Fruit fly (Drosophila melanogaster) whole organism, prepupa: Measurements from ENCODE around the gene CG13625.

Experiments used
- Blimp-1 ChIP-seq: fragments of 200-800 bp; sonication (Bioruptor generic); optimal IDR thresholded peaks from 3 replicates; lab custom pipeline; 2017; ENCODE audit warnings: missing biosample characterization, missing genetic modification characterization, mild to moderate bottlenecking, moderate library complexity, missing genetic modification reagents
- CG10669 ChIP-seq: fragments of 200-800 bp; sonication (Bioruptor generic); optimal IDR thresholded peaks from 3 replicates; lab custom pipeline; 2018; ENCODE audit warnings: missing biosample characterization, mild to moderate bottlenecking, missing genetic modification characterization, moderate library complexity
- CG11294 ChIP-seq: fragments of 200-800 bp; sonication (Bioruptor generic); IDR thresholded peaks from 2 replicates; pipeline ENCODE4 v1.3.6; 2022; ENCODE audit warnings: missing biosample characterization, missing genetic modification characterization
- CG11902 ChIP-seq: fragments of 200-800 bp; sonication (Bioruptor generic); optimal IDR thresholded peaks from 3 replicates; lab custom pipeline; 2016; ENCODE audit warnings: missing biosample characterization, missing genetic modification characterization
- CG15336 ChIP-seq: fragments of 200-800 bp; sonication (Bioruptor generic); IDR thresholded peaks from 2 replicates; pipeline ENCODE4 v1.3.6; 2022; ENCODE audit warnings: missing biosample characterization, missing genetic modification characterization
- CG1621 ChIP-seq: fragments of 200-800 bp; sonication (Bioruptor generic); optimal IDR thresholded peaks from 3 replicates; lab custom pipeline; 2018; ENCODE audit warnings: missing biosample characterization, mild to moderate bottlenecking, missing genetic modification characterization
- CG3032 ChIP-seq: fragments of 200-800 bp; optimal IDR thresholded peaks from 2 replicates; lab custom pipeline; 2019; ENCODE audit warnings: missing biosample characterization, mild to moderate bottlenecking, missing genetic modification characterization, moderate library complexity
- CG31627 ChIP-seq: fragments of 200-800 bp; sonication (Bioruptor generic); optimal IDR thresholded peaks from 3 replicates; lab custom pipeline; 2016; ENCODE audit warnings: missing biosample characterization, missing genetic modification characterization
- CG34406 ChIP-seq: fragments of 200-800 bp; sonication (Bioruptor generic); optimal IDR thresholded peaks from 3 replicates; lab custom pipeline; 2016; ENCODE audit warnings: missing biosample characterization, missing genetic modification characterization
- CG3919 ChIP-seq: fragments of 200-800 bp; sonication (Bioruptor generic); optimal IDR thresholded peaks from 3 replicates; lab custom pipeline; 2016; ENCODE audit warnings: missing biosample characterization, missing genetic modification characterization
- CG6276 ChIP-seq: fragments of 200-800 bp; sonication (Bioruptor generic); optimal IDR thresholded peaks from 2 replicates; lab custom pipeline; 2017; ENCODE audit warnings: missing biosample characterization, mild to moderate bottlenecking, missing genetic modification characterization
- CG6808 ChIP-seq: fragments of 200-800 bp; sonication (Bioruptor generic); optimal IDR thresholded peaks from 3 replicates; lab custom pipeline; 2017; ENCODE audit warnings: missing biosample characterization, missing genetic modification characterization, mild to moderate bottlenecking, moderate library complexity, missing genetic modification reagents
- CG6854 ChIP-seq: fragments of 200-800 bp; sonication (Bioruptor generic); optimal IDR thresholded peaks from 2 replicates; lab custom pipeline; 2017; ENCODE audit warnings: missing biosample characterization, mild to moderate bottlenecking, missing genetic modification characterization
- CG7368 ChIP-seq: fragments of 200-800 bp; sonication (Bioruptor generic); optimal IDR thresholded peaks from 3 replicates; lab custom pipeline; 2016; ENCODE audit warnings: missing biosample characterization, missing genetic modification characterization
- CG8319 ChIP-seq: fragments of 200-800 bp; sonication (Bioruptor generic); optimal IDR thresholded peaks from 3 replicates; lab custom pipeline; 2016; ENCODE audit warnings: missing biosample characterization, missing genetic modification characterization
- CG9139 ChIP-seq: fragments of 200-800 bp; sonication (Bioruptor generic); optimal IDR thresholded peaks from 3 replicates; lab custom pipeline; 2017; ENCODE audit warnings: missing biosample characterization, mild to moderate bottlenecking, missing genetic modification characterization
- Eip75B ChIP-seq: fragments of 200-800 bp; sonication (Bioruptor generic); optimal IDR thresholded peaks from 3 replicates; lab custom pipeline; 2016; ENCODE audit warnings: missing biosample characterization, missing genetic modification characterization
- Ets21C ChIP-seq: fragments of 200-800 bp; sonication (Bioruptor generic); optimal IDR thresholded peaks from 3 replicates; lab custom pipeline; 2016; ENCODE audit warnings: missing biosample characterization, missing genetic modification characterization
- Ets96B ChIP-seq: fragments of 200-800 bp; optimal IDR thresholded peaks from 2 replicates; lab custom pipeline; 2019; ENCODE audit warnings: missing biosample characterization, mild to moderate bottlenecking, missing genetic modification characterization, moderate library complexity
- Hr39 ChIP-seq: fragments of 200-800 bp; sonication (Bioruptor generic); optimal IDR thresholded peaks from 2 replicates; lab custom pipeline; 2016; ENCODE audit warnings: missing biosample characterization, missing genetic modification characterization
- Hr4 ChIP-seq: fragments of 200-800 bp; sonication (Bioruptor generic); optimal IDR thresholded peaks from 3 replicates; lab custom pipeline; 2016; ENCODE audit warnings: missing biosample characterization, missing genetic modification characterization
- Met ChIP-seq: fragments of 200-800 bp; sonication (Bioruptor generic); optimal IDR thresholded peaks from 3 replicates; lab custom pipeline; 2016; ENCODE audit warnings: missing biosample characterization, missing genetic modification characterization
- OdsH ChIP-seq: fragments of 200-800 bp; sonication (Bioruptor generic); optimal IDR thresholded peaks from 3 replicates; lab custom pipeline; 2016; ENCODE audit warnings: missing biosample characterization, missing genetic modification characterization
- Smox ChIP-seq: fragments of 200-800 bp; sonication (Bioruptor generic); optimal IDR thresholded peaks from 3 replicates; lab custom pipeline; 2016; ENCODE audit warnings: missing biosample characterization, missing genetic modification characterization
- Sox102F ChIP-seq: fragments of 200-800 bp; sonication (Bioruptor generic); optimal IDR thresholded peaks from 2 replicates; lab custom pipeline; 2016; ENCODE audit warnings: missing biosample characterization, mild to moderate bottlenecking, missing genetic modification characterization
- Sox14 ChIP-seq: fragments of 200-800 bp; sonication (Bioruptor generic); optimal IDR thresholded peaks from 3 replicates; lab custom pipeline; 2016; ENCODE audit warnings: missing biosample characterization, missing genetic modification characterization
- achi ChIP-seq: fragments of 200-800 bp; sonication (Bioruptor generic); optimal IDR thresholded peaks from 3 replicates; lab custom pipeline; 2016; ENCODE audit warnings: missing biosample characterization, missing genetic modification characterization
- cyc ChIP-seq: fragments of 200-800 bp; sonication (Bioruptor generic); optimal IDR thresholded peaks from 3 replicates; lab custom pipeline; 2016; ENCODE audit warnings: missing biosample characterization, missing genetic modification characterization
- eg ChIP-seq: fragments of 200-800 bp; sonication (Bioruptor generic); IDR thresholded peaks from 3 replicates; pipeline ENCODE4 v1.3.6; 2022; ENCODE audit warnings: missing biosample characterization, missing genetic modification characterization
- esn ChIP-seq: fragments of 200-800 bp; sonication (Bioruptor generic); optimal IDR thresholded peaks from 2 replicates; lab custom pipeline; 2016; ENCODE audit warnings: missing biosample characterization, mild to moderate bottlenecking, missing genetic modification characterization, moderate library complexity
- fd59A ChIP-seq: fragments of 200-800 bp; sonication (Bioruptor generic); optimal IDR thresholded peaks from 2 replicates; lab custom pipeline; 2017; ENCODE audit warnings: missing biosample characterization, mild to moderate bottlenecking, missing genetic modification characterization, missing genetic modification reagents
- fd85E ChIP-seq: fragments of 200-800 bp; sonication (Bioruptor generic); optimal IDR thresholded peaks from 3 replicates; lab custom pipeline; 2016; ENCODE audit warnings: missing biosample characterization, missing genetic modification characterization
- fkh ChIP-seq: fragments of 200-800 bp; sonication (Bioruptor generic); optimal IDR thresholded peaks from 3 replicates; lab custom pipeline; 2017; ENCODE audit warnings: missing biosample characterization, mild to moderate bottlenecking, missing genetic modification characterization, moderate library complexity
- pdm3 ChIP-seq: fragments of 200-800 bp; sonication (Bioruptor generic); optimal IDR thresholded peaks from 3 replicates; lab custom pipeline; 2016; ENCODE audit warnings: missing biosample characterization, missing genetic modification characterization
- spab ChIP-seq: fragments of 200-800 bp; sonication (Bioruptor generic); optimal IDR thresholded peaks from 2 replicates; lab custom pipeline; 2017; ENCODE audit warnings: missing biosample characterization, mild to moderate bottlenecking, missing genetic modification characterization, missing genetic modification reagents
- ss ChIP-seq, 2 experiments: fragments of 200-800 bp; sonication (Bioruptor generic); optimal IDR thresholded peaks; 2 replicates in 1 of 2; 3 replicates in 1 of 2; lab custom pipeline; 2017 to 2018; ENCODE audit warnings: mild to moderate bottlenecking in 2 of 2, missing biosample characterization in 2 of 2, missing genetic modification characterization in 2 of 2, moderate library complexity in 1 of 2
- svp ChIP-seq: fragments of 200-800 bp; sonication (Bioruptor generic); peaks from one replicate; lab custom pipeline; 2016; ENCODE audit warnings: missing biosample characterization, missing genetic modification characterization
- topi ChIP-seq: fragments of 200-800 bp; sonication (Bioruptor generic); optimal IDR thresholded peaks from 3 replicates; lab custom pipeline; 2016; ENCODE audit warnings: missing biosample characterization, missing genetic modification characterization
- vri ChIP-seq: fragments of 200-800 bp; sonication (Bioruptor generic); optimal IDR thresholded peaks from 3 replicates; lab custom pipeline; 2016; ENCODE audit warnings: missing biosample characterization, mild to moderate bottlenecking, missing genetic modification characterization

CG13625 gene

DNA sequence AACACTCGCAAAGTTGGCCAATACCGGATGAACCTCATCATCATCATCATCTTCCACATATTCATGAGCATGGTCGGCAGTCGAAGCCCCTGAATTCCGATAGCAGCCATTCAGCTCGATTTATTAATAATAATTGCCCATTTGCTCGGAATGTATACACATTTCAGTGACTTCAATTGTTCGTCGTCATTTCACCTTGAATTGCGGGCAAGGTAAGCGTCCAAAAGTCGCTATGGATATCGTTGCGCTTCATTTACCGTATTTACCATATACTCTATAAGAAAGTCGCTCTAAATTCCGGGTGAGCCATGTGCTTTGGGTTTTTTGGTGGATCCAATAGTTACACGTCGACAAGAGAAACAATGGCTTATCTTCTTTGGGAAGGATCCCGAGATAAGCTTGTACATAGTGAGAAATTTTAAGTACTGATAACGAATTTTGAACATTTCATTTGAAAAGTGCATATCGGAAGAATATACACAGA is 41.1 kb upstream of the CG13625 start (continued):
- TF ChIP-seq CG11902 (no peak), CG1621 (tag; lab: Kevin White, UChicago) (no peak), achi (GFP tag; lab: Kevin White, UChicago) (peak; percentile 20), Ets21C (GFP tag; lab: Kevin White, UChicago) (no peak), CG15336 (GFP tag; lab: Robert Waterston, UW) (peak; percentile 58), CG3919 (peak; percentile 2), Hr4 (GFP tag; lab: Kevin White, UChicago) (no peak), CG6276 (GFP tag; lab: Kevin White, UChicago) (peak; percentile 23), fkh (GFP tag; lab: Kevin White, UChicago) (no peak), CG8319 (peak; percentile 3), CG6808 (GFP tag; lab: Kevin White, UChicago) (no peak), CG10669 (no peak), CG7368 (GFP tag; lab: Kevin White, UChicago) (peak; percentile 41), esn (GFP tag; lab: Kevin White, UChicago) (peak; percentile 55), CG11294 (GFP tag; lab: Robert Waterston, UW) (no peak), cyc (GFP tag; lab: Kevin White, UChicago) (peak; percentile 0), CG6854 (GFP tag; lab: Kevin White, UChicago) (no peak), pdm3 (no peak), Hr39 (GFP tag; lab: Kevin White, UChicago) (peak; percentile 30), svp (GFP tag; lab: Kevin White, UChicago) (peak; percentile 73), fd85E (GFP tag; lab: Kevin White, UChicago) (no peak), Eip75B (peak; percentile 25), Ets96B (no peak), eg (GFP tag; lab: Robert Waterston, UW) (no peak), Sox102F (GFP tag; lab: Kevin White, UChicago) (peak; percentile 36), CG34406 (GFP tag; lab: Kevin White, UChicago) (peak; percentile 21)

DNA sequence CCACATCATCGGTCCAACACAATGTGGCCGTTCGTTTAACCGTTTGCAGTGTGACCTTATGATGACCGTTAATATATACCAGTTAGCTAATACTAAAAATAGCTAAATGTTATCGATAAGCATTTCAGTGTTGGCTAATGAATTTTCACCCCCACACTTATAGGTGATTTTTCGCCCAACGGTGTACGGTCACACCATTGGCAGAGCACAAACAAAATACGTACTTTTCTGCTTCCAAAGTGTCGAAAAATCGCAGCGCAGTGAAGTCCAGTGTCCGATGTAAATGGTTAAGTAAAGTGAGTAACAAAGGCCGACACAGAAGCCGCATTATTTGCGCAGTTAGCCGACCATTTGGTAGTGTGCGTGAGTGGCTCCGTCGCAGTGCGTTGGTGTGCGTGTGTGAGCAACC is 40.6 kb upstream of the CG13625 start, which contains the start of the genes Syx18 and atl:
Gene Syx18 (minus strand): TSS at position 46 of the 409 bp plus-strand sequence.
Gene atl (plus strand): TSS at position 155 of the 409 bp plus-strand sequence.
- TF ChIP-seq CG1621 (tag; lab: Kevin White, UChicago) (peak; percentile 20), CG9139 (no peak), esn (GFP tag; lab: Kevin White, UChicago) (no peak), topi (GFP tag; lab: Kevin White, UChicago) (no peak), Blimp-1 (GFP tag; lab: Kevin White, UChicago) (no peak), Met (GFP tag; lab: Kevin White, UChicago) (no peak), fd85E (GFP tag; lab: Kevin White, UChicago) (no peak), CG11902 (no peak), Sox14 (GFP tag; lab: Kevin White, UChicago) (peak; percentile 27), CG6808 (GFP tag; lab: Kevin White, UChicago) (no peak), spab (GFP tag; lab: Kevin White, UChicago) (no peak), Sox102F (GFP tag; lab: Kevin White, UChicago) (no peak), Ets21C (GFP tag; lab: Kevin White, UChicago) (no peak), OdsH (GFP tag; lab: Kevin White, UChicago) (no peak), fd59A (GFP tag; lab: Kevin White, UChicago) (no peak), ss (GFP tag; optimal IDR thresholded peaks at IDR 0.05; lab: Kevin White, UChicago) (peak in 1 of 2 experiments; percentile 37), vri (GFP tag; lab: Kevin White, UChicago) (peak; percentile 30), pdm3 (no peak), Hr4 (GFP tag; lab: Kevin White, UChicago) (no peak), CG31627 (GFP tag; lab: Kevin White, UChicago) (no peak), Smox (GFP tag; lab: Kevin White, UChicago) (no peak), Hr39 (GFP tag; lab: Kevin White, UChicago) (no peak), CG3032 (tag; lab: Kevin White, UChicago) (peak; percentile 18)
